Fruit fly (Drosophila melanogaster) whole organism, adult: ENCODE data around the gene CG18641.
A peak's percentile ranks its signal among the peaks of the same experiment; 100 is the strongest.

Experiments
- CG11617 ChIP-seq: fragments of 200-800 bp; sonication (Bioruptor generic); optimal IDR thresholded peaks from 2 replicates; lab custom pipeline; 2017; ENCODE audit warnings: mild to moderate bottlenecking, missing biosample characterization, missing genetic modification reagents, missing genetic modification characterization
- CG12768 ChIP-seq: fragments of 200-800 bp; sonication (Bioruptor generic); optimal IDR thresholded peaks from 2 replicates; lab custom pipeline; 2017; ENCODE audit warnings: missing biosample characterization, missing genetic modification characterization, mild to moderate bottlenecking, moderate library complexity, missing genetic modification reagents
- CG14711 ChIP-seq: fragments of 200-800 bp; sonication (Bioruptor generic); optimal IDR thresholded peaks from 2 replicates; lab custom pipeline; 2018; ENCODE audit warnings: missing biosample characterization, mild to moderate bottlenecking, missing genetic modification characterization, moderate library complexity
- CG1620 ChIP-seq: fragments of 200-800 bp; sonication (Bioruptor generic); optimal IDR thresholded peaks from 2 replicates; lab custom pipeline; 2016; ENCODE audit warnings: missing biosample characterization, missing genetic modification characterization
- CG33017 ChIP-seq: fragments of 200-800 bp; sonication (Bioruptor generic); optimal IDR thresholded peaks from 2 replicates; lab custom pipeline; 2018; ENCODE audit warnings: missing biosample characterization, mild to moderate bottlenecking, missing genetic modification characterization, moderate library complexity
- CG5204 ChIP-seq: fragments of 200-800 bp; sonication (Bioruptor generic); optimal IDR thresholded peaks from 2 replicates; lab custom pipeline; 2016; ENCODE audit warnings: missing biosample characterization, missing genetic modification characterization
- CG7045 ChIP-seq: fragments of 200-800 bp; sonication (Bioruptor generic); optimal IDR thresholded peaks from 2 replicates; lab custom pipeline; 2017; ENCODE audit warnings: missing biosample characterization, mild to moderate bottlenecking, missing genetic modification characterization
- CG7101 ChIP-seq: fragments of 200-800 bp; sonication (Bioruptor generic); optimal IDR thresholded peaks from 2 replicates; lab custom pipeline; 2018; ENCODE audit warnings: missing biosample characterization, mild to moderate bottlenecking, missing genetic modification characterization, moderate library complexity
- Clk ChIP-seq: fragments of 200-800 bp; sonication (Bioruptor generic); optimal IDR thresholded peaks from 2 replicates; lab custom pipeline; 2017; ENCODE audit warnings: missing biosample characterization, missing genetic modification characterization
- Crg-1 ChIP-seq: fragments of 200-800 bp; sonication (Bioruptor generic); optimal IDR thresholded peaks from 2 replicates; lab custom pipeline; 2016; ENCODE audit warnings: missing biosample characterization, missing genetic modification characterization
- Hr96 ChIP-seq: fragments of 200-800 bp; sonication (Bioruptor generic); optimal IDR thresholded peaks from 2 replicates; lab custom pipeline; 2016; ENCODE audit warnings: missing biosample characterization, missing genetic modification characterization
- Mnt ChIP-seq: fragments of 200-800 bp; sonication (Bioruptor generic); optimal IDR thresholded peaks from 2 replicates; lab custom pipeline; 2016; ENCODE audit warnings: missing biosample characterization, mild to moderate bottlenecking, missing genetic modification characterization
- bab1 ChIP-seq: fragments of 200-800 bp; sonication (Bioruptor generic); optimal IDR thresholded peaks from 3 replicates; lab custom pipeline; 2019; ENCODE audit warnings: missing biosample characterization, mild to moderate bottlenecking, missing genetic modification characterization, moderate library complexity
- cic ChIP-seq: fragments of 200-800 bp; sonication (Bioruptor generic); optimal IDR thresholded peaks from 2 replicates; lab custom pipeline; 2017; ENCODE audit warnings: missing biosample characterization, mild to moderate bottlenecking, missing genetic modification characterization, moderate library complexity
- cnc ChIP-seq, 2 experiments: fragments of >200 bp; optimal IDR thresholded peaks; 2 replicates each; lab custom pipeline; 2017
- kay ChIP-seq: fragments of 200-800 bp; sonication (Bioruptor generic); peaks from one replicate; lab custom pipeline; 2016; ENCODE audit warnings: missing biosample characterization, missing genetic modification characterization, borderline replicate concordance
- ovo ChIP-seq: fragments of 200-800 bp; sonication (Bioruptor generic); optimal IDR thresholded peaks from 2 replicates; lab custom pipeline; 2016; ENCODE audit warnings: missing biosample characterization, missing genetic modification characterization
- pad ChIP-seq: fragments of 200-800 bp; sonication (Bioruptor generic); optimal IDR thresholded peaks from 3 replicates; lab custom pipeline; 2017; ENCODE audit warnings: missing biosample characterization, missing genetic modification characterization, mild to moderate bottlenecking, moderate library complexity, missing genetic modification reagents
- tj ChIP-seq: fragments of 200-800 bp; sonication (Bioruptor generic); optimal IDR thresholded peaks from 3 replicates; lab custom pipeline; 2017; ENCODE audit warnings: missing biosample characterization, mild to moderate bottlenecking, missing genetic modification characterization, moderate library complexity
- toe ChIP-seq: fragments of 200-800 bp; sonication (Bioruptor generic); optimal IDR thresholded peaks from 2 replicates; lab custom pipeline; 2016; ENCODE audit warnings: missing biosample characterization, missing genetic modification characterization

The CG18641 gene

DNA sequence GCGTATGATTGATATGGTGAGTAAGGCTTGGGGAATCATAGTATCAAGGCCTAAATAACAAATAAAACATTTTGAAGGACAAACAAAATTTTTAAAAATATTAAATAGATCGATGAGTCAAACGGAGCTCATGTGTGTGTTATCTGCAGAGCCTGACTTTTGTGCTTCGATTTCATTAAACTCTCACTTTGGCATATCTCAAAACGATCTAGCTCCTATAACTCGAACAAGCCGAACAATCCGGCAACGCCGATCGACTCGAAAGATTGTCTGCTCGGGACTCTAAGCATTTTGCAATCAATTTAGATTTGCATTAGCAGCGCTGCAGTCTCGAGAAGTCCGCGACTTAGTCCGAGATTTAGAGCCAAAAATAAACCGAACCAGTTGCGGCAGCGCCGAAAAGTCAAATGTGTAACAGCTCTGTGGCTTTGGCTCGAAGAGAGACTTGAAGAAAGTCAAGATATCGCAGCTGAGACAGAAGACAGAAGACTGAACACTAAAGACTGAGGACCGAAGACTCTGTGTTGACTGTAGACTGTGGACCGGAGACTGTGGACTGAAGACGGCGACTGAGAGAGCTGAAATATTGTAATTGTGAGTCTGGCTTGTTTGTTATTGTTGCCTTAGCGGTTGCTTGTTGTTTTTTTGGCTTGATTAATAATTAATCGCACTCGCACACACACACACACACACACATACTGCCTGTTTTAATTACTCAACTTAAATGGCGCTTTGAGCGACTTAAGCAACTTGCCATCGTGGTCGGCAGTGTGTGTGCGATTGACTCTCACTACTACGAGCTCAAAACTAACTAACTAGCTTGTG, 12.5 kb upstream of the CG18641 start:
- TF ChIP-seq CG7101 (tag; lab: Kevin White, UChicago) (no peak), CG33017 (no peak), CG12768 (GFP tag; lab: Kevin White, UChicago) (peak; percentile 43), toe (GFP tag; lab: Kevin White, UChicago) (no peak), cnc (optimal IDR thresholded peaks at IDR 0.05; lab: Kevin White, UChicago) (no peak), cic (GFP tag; lab: Kevin White, UChicago) (peak; percentile 7), Clk (GFP tag; lab: Kevin White, UChicago) (no peak)

DNA sequence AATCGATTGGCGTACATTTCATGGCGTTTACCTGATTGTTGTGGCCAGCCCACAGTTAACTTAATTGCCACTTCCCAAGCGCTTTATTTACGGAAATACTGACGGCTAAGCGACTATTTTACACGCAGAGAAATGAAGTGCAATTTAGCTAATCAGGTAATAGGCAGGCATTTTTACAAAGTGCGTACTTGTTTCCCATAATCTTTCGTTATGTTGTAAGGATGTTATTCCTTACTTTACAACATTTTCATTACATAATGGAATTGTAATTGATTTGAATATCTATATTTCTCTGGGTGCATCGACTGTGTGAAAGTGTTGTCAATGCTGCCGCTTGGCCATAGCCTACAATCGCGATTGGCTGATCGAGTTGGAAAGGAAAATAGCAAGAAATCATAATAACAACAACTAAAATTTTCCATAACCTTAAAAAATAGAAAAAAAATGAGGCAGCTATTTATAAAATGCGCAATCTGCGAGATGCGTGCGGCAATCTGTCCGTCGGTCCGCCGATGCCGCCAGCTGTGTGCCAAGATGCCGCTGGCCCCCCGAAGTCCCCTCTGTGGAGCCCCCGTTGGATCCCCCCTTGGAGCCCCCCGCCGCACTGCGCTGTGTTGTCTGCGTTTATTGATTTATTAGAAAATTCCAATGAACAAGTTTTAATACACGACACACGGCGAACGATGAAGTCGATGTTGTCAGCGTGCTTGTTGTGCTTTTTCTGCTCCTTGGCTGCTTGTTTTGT, 11.5 kb upstream of the CG18641 start:
- TF ChIP-seq Hr96 (GFP tag; lab: Kevin White, UChicago) = peak; percentile 8
- TF ChIP-seq kay = no peak
- no peak for TF ChIP-seq Clk (GFP tag; lab: Kevin White, UChicago)
- peak; percentile 72 for TF ChIP-seq CG7045 (GFP tag; lab: Kevin White, UChicago)
- TF ChIP-seq CG1620 (GFP tag; lab: Kevin White, UChicago) = no peak
- no peak for TF ChIP-seq tj
- TF ChIP-seq CG33017 = peak; percentile 41
- TF ChIP-seq ovo (GFP tag; lab: Kevin White, UChicago) = no peak
- TF ChIP-seq bab1 = no peak
- no peak for TF ChIP-seq CG14711 (tag; lab: Kevin White, UChicago)
- TF ChIP-seq cic (GFP tag; lab: Kevin White, UChicago) = no peak
- TF ChIP-seq CG5204 (GFP tag; lab: Kevin White, UChicago) = peak; percentile 62

DNA sequence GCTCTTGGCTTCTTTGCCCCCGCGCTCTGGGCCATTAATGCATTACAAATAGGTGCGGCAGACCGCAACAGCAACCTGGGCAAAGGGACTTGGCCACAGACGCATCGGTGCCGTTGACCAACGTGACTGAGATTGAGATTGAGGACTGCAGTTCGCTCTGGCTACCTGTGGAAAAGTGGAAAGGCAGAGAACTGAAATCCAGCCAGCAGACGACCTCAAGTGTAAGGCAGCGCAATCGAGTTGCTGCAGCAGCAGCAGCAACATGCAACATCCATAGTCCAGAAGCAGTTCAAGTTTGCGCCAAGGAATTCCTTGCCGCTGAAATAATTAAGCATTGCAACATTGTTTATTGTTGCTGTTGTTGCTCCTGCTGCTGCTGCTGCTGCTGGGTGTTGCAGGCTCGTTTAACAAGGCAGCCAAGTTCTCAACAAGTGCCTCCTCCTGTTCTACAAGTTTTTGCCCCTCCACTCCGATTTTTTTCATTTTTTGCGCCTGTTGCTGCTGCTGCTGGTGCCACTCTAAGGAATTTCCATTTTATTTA, 10.6 kb upstream of the CG18641 start:
- no peak for TF ChIP-seq CG12768 (GFP tag; lab: Kevin White, UChicago)
- no peak for TF ChIP-seq ovo (GFP tag; lab: Kevin White, UChicago)
- no peak for TF ChIP-seq cic (GFP tag; lab: Kevin White, UChicago)
- TF ChIP-seq CG11617 (GFP tag; lab: Kevin White, UChicago) = no peak
- no peak for TF ChIP-seq CG5204 (GFP tag; lab: Kevin White, UChicago)
- TF ChIP-seq kay = no peak
- no peak for TF ChIP-seq CG33017
- no peak for TF ChIP-seq pad
- TF ChIP-seq tj = no peak
- no peak for TF ChIP-seq toe (GFP tag; lab: Kevin White, UChicago)
- TF ChIP-seq Mnt (GFP tag; lab: Kevin White, UChicago) = no peak
- no peak for TF ChIP-seq Hr96 (GFP tag; lab: Kevin White, UChicago)

DNA sequence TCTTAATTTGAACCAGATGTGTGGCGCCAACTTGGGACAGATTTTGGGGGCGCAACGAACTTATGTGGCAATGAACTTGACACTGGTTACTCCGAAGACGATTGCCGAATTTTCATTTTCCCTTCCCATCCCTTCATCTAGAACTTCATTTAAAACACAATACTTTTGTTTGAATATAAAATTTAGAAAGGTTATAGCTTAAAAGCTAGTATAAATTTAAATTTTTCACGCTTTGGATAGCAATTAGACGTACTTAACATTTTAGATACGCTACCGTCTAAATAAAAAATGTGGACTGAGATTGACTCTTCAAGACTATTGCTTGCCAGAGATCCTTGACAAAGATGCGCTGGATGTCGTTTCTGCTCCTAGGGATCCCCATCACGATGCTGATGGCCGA, 9.4 kb upstream of the CG18641 start, which contains the start of gene CG44139:
Gene CG44139 (plus strand): TSS at position 301 of the 400 bp plus-strand sequence.
- TF ChIP-seq kay (no peak), CG33017 (no peak), CG1620 (GFP tag; lab: Kevin White, UChicago) (no peak), CG7045 (GFP tag; lab: Kevin White, UChicago) (no peak), Crg-1 (GFP tag; lab: Kevin White, UChicago) (no peak), ovo (GFP tag; lab: Kevin White, UChicago) (no peak), cic (GFP tag; lab: Kevin White, UChicago) (no peak), pad (no peak), CG12768 (GFP tag; lab: Kevin White, UChicago) (no peak), Hr96 (GFP tag; lab: Kevin White, UChicago) (no peak)

DNA sequence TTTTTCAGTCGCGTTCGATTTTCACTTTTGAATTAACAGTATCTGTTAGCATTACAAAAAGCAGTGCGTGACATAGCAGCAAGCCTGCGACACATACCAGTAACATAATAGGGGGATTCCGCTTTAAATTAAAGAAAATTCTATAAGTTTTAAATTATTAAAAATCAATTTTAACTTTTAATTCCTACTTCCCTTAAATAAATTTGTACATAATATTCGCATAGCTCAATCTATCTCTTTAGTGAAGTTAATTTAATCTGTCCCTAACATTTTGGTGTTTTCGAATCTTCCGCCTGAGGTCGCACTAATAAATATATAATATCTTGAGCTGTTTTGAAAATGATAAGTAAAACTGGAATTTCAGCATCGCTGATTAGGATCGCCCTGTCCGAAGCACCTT, 5.4 kb upstream of the CG18641 start, which contains the start of gene CG9886:
Gene CG9886 (plus strand): TSS at position 341 of the 400 bp plus-strand sequence.
- TF ChIP-seq pad (no peak), tj (peak; percentile 13), CG5204 (GFP tag; lab: Kevin White, UChicago) (peak; percentile 45), kay (peak; percentile 46), bab1 (peak; percentile 68), cnc (optimal IDR thresholded peaks at IDR 0.05; lab: Kevin White, UChicago) (no peak), CG1620 (GFP tag; lab: Kevin White, UChicago) (no peak), CG33017 (peak; percentile 58), CG11617 (GFP tag; lab: Kevin White, UChicago) (peak; percentile 18), CG14711 (tag; lab: Kevin White, UChicago) (peak; percentile 61), CG7101 (tag; lab: Kevin White, UChicago) (peak; percentile 40), CG7045 (GFP tag; lab: Kevin White, UChicago) (peak; percentile 54), cic (GFP tag; lab: Kevin White, UChicago) (no peak), Clk (GFP tag; lab: Kevin White, UChicago) (no peak)

DNA sequence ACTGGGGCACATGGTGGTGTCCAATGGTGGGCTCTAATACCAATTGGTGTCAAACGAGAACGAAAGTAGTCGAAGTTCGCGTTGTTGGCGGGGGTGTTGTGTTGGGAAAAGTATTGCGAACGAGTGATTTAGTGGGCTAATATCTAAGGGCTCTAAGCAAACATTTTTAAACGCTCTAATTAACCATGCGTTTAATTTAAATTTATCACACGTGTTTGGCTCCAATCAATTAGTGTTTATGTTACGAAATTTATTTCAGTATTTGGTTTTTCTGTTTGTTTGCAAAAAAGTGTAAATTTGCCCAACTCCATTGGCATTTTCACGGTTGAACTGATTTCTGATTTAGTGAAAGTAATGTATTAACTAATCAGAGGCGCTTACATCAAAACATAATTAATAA, 4.8 kb upstream of the CG18641 start, which contains the start of gene CG34447:
Gene CG34447 (minus strand): TSS at position 101 of the 400 bp plus-strand sequence.
- TF ChIP-seq kay (peak; percentile 39), Crg-1 (GFP tag; lab: Kevin White, UChicago) (no peak)
